Fruit fly (Drosophila melanogaster): ENCODE measurements around the gene CG1368.
A peak's percentile ranks its signal among the peaks of the same experiment; 100 is the strongest.

CG1368 gene

DNA sequence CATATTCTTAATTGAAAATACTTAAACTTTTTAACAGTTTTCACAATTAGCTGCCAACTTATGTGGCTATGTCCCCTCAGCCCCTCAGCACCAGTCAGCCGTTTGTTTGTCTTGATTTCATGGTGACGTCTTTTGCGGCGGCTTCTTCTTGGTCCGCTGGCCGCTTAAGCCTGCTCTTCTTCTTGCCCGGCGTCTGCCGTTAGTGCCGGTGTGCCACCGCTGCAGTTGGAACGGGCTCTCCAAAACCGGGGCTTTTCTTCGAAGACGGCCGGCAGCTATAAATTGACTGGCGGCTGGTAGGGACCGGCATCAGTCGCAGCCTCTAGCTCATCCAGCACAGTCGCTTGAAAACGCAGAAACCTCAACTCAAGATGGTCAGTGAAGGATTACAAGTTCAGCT lies at the start of gene CG1368:
TSS of gene CG1368 (plus strand) at position 301 of the 400 bp plus-strand sequence.
- TF ChIP-seq CG11902 (GFP tag; optimal IDR thresholded peaks at IDR 0.05) = no peak
- TF ChIP-seq CG6854 (GFP tag; optimal IDR thresholded peaks at IDR 0.05) = no peak
- TF ChIP-seq CG1621 (tag; optimal IDR thresholded peaks at IDR 0.05) = no peak
- no peak for TF ChIP-seq acj6 (GFP tag; optimal IDR thresholded peaks at IDR 0.05)
- no peak for TF ChIP-seq CG3919 (GFP tag; optimal IDR thresholded peaks at IDR 0.05)
- TF ChIP-seq Gug (GFP tag; IDR thresholded peaks at IDR 0.05) = no peak
- TF ChIP-seq Eip75B (GFP tag; optimal IDR thresholded peaks at IDR 0.05) = no peak
- TF ChIP-seq CG6808 (GFP tag; optimal IDR thresholded peaks at IDR 0.05) = no peak
- no peak for TF ChIP-seq dac (GFP tag; optimal IDR thresholded peaks at IDR 0.05)
- TF ChIP-seq topi (GFP tag; optimal IDR thresholded peaks at IDR 0.05) = no peak
- TF ChIP-seq CG11762 (GFP tag; optimal IDR thresholded peaks at IDR 0.05; ENCODE audit: insufficient read depth) = no peak
- TF ChIP-seq svp (GFP tag) = no peak
- no peak for TF ChIP-seq achi (GFP tag; optimal IDR thresholded peaks at IDR 0.05)
- TF ChIP-seq Hr4 (GFP tag; optimal IDR thresholded peaks at IDR 0.05) = no peak
- no peak for TF ChIP-seq spab (GFP tag; optimal IDR thresholded peaks at IDR 0.05)
- TF ChIP-seq CG6792 (GFP tag; optimal IDR thresholded peaks at IDR 0.05) = no peak
- TF ChIP-seq CG15336 (GFP tag; IDR thresholded peaks at IDR 0.05) = no peak
- TF ChIP-seq CG16779 (tag; optimal IDR thresholded peaks at IDR 0.05) = no peak
- no peak for TF ChIP-seq Ets21C (GFP tag; optimal IDR thresholded peaks at IDR 0.05)
- TF ChIP-seq OdsH (GFP tag; optimal IDR thresholded peaks at IDR 0.05) = no peak

DNA sequence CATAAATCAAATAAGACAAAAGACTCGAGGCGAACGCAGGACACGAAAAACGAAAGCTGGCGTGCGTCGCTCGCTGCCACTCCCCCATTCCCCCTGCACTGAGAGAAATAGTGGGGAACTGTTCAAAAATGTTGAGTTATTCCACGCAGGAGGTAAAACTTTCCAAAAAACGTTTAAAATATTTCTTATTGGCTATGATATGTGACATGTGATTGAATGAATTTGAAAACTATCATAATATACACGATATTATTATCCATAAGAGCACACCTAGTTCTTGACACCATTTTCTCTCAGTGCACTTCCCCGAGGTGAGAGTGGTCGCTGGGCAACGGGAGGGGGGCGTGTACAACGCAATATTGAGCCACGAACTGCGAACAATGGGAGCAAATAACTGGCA lies 40.6 kb upstream of the CG1368 start:
- TF ChIP-seq CG31627 (GFP tag; optimal IDR thresholded peaks at IDR 0.05) (peak; percentile 28), CG8119 (GFP tag; IDR thresholded peaks at IDR 0.05) (peak; percentile 56; the same call in 2 of the 3 replicates), fkh (GFP tag; optimal IDR thresholded peaks at IDR 0.05) (no peak), ss (GFP tag; optimal IDR thresholded peaks at IDR 0.05) (peak; percentile 59 to 68), Smox (GFP tag; optimal IDR thresholded peaks at IDR 0.05) (peak; percentile 43), Gug (GFP tag; IDR thresholded peaks at IDR 0.05) (no peak), acj6 (GFP tag; optimal IDR thresholded peaks at IDR 0.05) (peak; percentile 46), Hr4 (GFP tag; optimal IDR thresholded peaks at IDR 0.05) (peak; percentile 57), CG6808 (GFP tag; optimal IDR thresholded peaks at IDR 0.05) (peak; percentile 60), CG11294 (GFP tag; IDR thresholded peaks at IDR 0.05) (no peak), Blimp-1 (GFP tag; optimal IDR thresholded peaks at IDR 0.05) (peak; percentile 57), dsx (GFP tag; optimal IDR thresholded peaks at IDR 0.05; ENCODE audit: poor library complexity, severe bottlenecking) (peak; percentile 34), Ets96B (tag; optimal IDR thresholded peaks at IDR 0.05) (peak; percentile 60), CG10631 (GFP tag; optimal IDR thresholded peaks at IDR 0.05) (peak; percentile 62), CG3032 (tag; optimal IDR thresholded peaks at IDR 0.05) (peak; percentile 59), fd85E (GFP tag; optimal IDR thresholded peaks at IDR 0.05) (peak; percentile 25), salr (GFP tag; optimal IDR thresholded peaks at IDR 0.05) (peak; percentile 25 to 53), Hr38 (GFP tag; optimal IDR thresholded peaks at IDR 0.05) (no peak), CG32006 (GFP tag; optimal IDR thresholded peaks at IDR 0.05) (peak; percentile 67), pdm3 (GFP tag; optimal IDR thresholded peaks at IDR 0.05) (peak; percentile 50), eg (GFP tag; IDR thresholded peaks at IDR 0.05) (peak; percentile 29; the same call in 1 of the 3 replicates), Lpt (GFP tag; optimal IDR thresholded peaks at IDR 0.05) (peak; percentile 4), vri (GFP tag; optimal IDR thresholded peaks at IDR 0.05) (peak; percentile 18), CG11902 (GFP tag; optimal IDR thresholded peaks at IDR 0.05) (peak; percentile 4), dac (GFP tag; optimal IDR thresholded peaks at IDR 0.05) (no peak), CG15336 (GFP tag; IDR thresholded peaks at IDR 0.05) (0 out of 2 replicates have a peak, but pooled peaks have one; percentile 12), OdsH (GFP tag; optimal IDR thresholded peaks at IDR 0.05) (peak; percentile 43), CG16779 (tag; optimal IDR thresholded peaks at IDR 0.05) (peak; percentile 10), Sox15 (GFP tag; optimal IDR thresholded peaks at IDR 0.05) (peak; percentile 49), Hr39 (GFP tag; optimal IDR thresholded peaks at IDR 0.05) (peak; percentile 39), Eip75B (GFP tag; optimal IDR thresholded peaks at IDR 0.05) (peak; percentile 60), CG6276 (GFP tag; optimal IDR thresholded peaks at IDR 0.05) (no peak), lz (GFP tag; optimal IDR thresholded peaks at IDR 0.05) (peak; percentile 42), CG4318 (GFP tag; optimal IDR thresholded peaks at IDR 0.05) (peak; percentile 32), CG11762 (GFP tag; optimal IDR thresholded peaks at IDR 0.05; ENCODE audit: insufficient read depth) (peak; percentile 21), Eip93F (GFP tag; optimal IDR thresholded peaks at IDR 0.05) (no peak), Sox14 (GFP tag; optimal IDR thresholded peaks at IDR 0.05) (peak; percentile 61), topi (GFP tag; optimal IDR thresholded peaks at IDR 0.05) (peak; percentile 61), CG8319 (GFP tag; optimal IDR thresholded peaks at IDR 0.05) (no peak), spab (GFP tag; optimal IDR thresholded peaks at IDR 0.05) (peak; percentile 53), CG1621 (tag; optimal IDR thresholded peaks at IDR 0.05) (peak; percentile 48), Met (GFP tag; optimal IDR thresholded peaks at IDR 0.05) (peak; percentile 58), achi (GFP tag; optimal IDR thresholded peaks at IDR 0.05) (peak; percentile 53)
